Fruit fly (Drosophila melanogaster): ENCODE results near the gene CG5116.

CG5116 gene

DNA sequence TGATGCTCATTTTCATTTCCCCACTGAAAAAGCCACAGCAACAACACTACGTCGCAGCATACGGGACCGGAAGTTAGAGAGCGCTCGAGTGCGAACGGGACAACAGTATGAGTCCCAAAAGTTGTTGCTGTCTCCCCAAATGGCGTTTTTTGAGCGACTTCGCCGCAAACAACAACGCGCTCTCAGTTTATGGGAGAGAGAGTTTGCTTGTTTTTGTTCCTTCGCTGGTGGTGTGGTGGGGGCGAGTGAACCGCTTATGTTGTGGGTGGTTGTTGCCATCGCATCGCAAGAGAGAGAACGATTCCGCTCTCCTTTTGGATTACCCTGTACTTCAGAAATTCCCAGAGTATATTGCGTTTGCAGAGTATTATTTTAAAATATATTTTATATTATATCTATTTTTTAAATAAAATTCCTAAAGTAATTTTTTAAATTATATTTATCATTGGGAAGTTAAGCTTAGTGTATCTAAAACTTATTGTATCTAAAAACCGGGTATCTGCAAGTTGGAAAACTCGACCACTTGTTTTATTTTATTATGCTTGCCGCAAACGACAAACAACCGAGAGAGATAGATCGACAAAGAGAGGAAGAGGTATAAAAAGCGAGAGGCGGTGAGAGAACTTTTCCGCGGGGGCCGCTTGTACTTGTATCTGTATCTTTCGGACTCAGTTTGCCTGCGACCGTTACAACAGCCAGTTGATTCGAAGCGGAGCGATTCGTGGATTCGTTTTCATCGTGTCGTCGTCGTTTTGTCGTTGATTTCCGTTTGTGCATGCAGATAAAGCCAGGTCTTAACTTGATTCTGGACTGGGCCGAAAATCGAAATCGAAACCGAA lies 32.8 kb downstream of the CG5116 start, which contains the start of gene msi (continued):
- TF ChIP-seq row (GFP tag; IDR thresholded peaks at IDR 0.05) (peak; percentile 100), CG8388 (GFP tag; optimal IDR thresholded peaks at IDR 0.05) (peak; percentile 99), sd (tag; optimal IDR thresholded peaks at IDR 0.05) (peak; percentile 98), Oli (tag; optimal IDR thresholded peaks at IDR 0.05) (peak; percentile 100), H15 (GFP tag; IDR thresholded peaks at IDR 0.05) (peak; percentile 99), pum (GFP tag; optimal IDR thresholded peaks at IDR 0.05) (peak; percentile 80), esg (GFP tag; conservative IDR thresholded peaks at IDR 0.05) (peak; percentile 99), zen (tag; optimal IDR thresholded peaks at IDR 0.05) (peak; percentile 98), Dip3 (GFP tag; optimal IDR thresholded peaks at IDR 0.05) (peak; percentile 56), Fer3 (tag; optimal IDR thresholded peaks at IDR 0.05) (peak; percentile 99), dpn (GFP tag; optimal IDR thresholded peaks at IDR 0.05) (peak; percentile 71 to 98), kah (GFP tag; optimal IDR thresholded peaks at IDR 0.05) (peak; percentile 99), sim (GFP tag; IDR thresholded peaks at IDR 0.05) (peak; percentile 96), CG12155 (GFP tag; optimal IDR thresholded peaks at IDR 0.05) (peak; percentile 96), CG8359 (GFP tag; optimal IDR thresholded peaks at IDR 0.05; ENCODE audit: borderline replicate concordance) (peak; percentile 91), cato (GFP tag; optimal IDR thresholded peaks at IDR 0.05; ENCODE audit: borderline replicate concordance) (peak; percentile 93), CG3995 (GFP tag; optimal IDR thresholded peaks at IDR 0.05) (peak; percentile 8), cg (GFP tag; optimal IDR thresholded peaks at IDR 0.05) (peak; percentile 20), Rx (GFP tag; IDR thresholded peaks at IDR 0.05) (peak; percentile 95), CG17186 (GFP tag; optimal IDR thresholded peaks at IDR 0.05) (peak; percentile 54), CG18262 (tag; optimal IDR thresholded peaks at IDR 0.05) (peak; percentile 100), fd3F (GFP tag; optimal IDR thresholded peaks at IDR 0.05) (peak; percentile 99), slp2 (GFP tag; optimal IDR thresholded peaks at IDR 0.05) (peak; percentile 71), CG17328 (GFP tag; IDR thresholded peaks at IDR 0.05) (peak; percentile 98), bigmax (GFP tag; optimal IDR thresholded peaks at IDR 0.05) (no peak), CG14667 (GFP tag; IDR thresholded peaks at IDR 0.05) (peak; percentile 99), Hr78 (GFP tag; optimal IDR thresholded peaks at IDR 0.05) (peak in 1 of 2 experiments; percentile 98), Ssrp (tag; optimal IDR thresholded peaks at IDR 0.05) (peak; percentile 100), Opbp (GFP tag; IDR thresholded peaks at IDR 0.05; ENCODE audit: partially characterized antibody) (no peak; the same call in 1 of the 3 replicates), exex (tag; optimal IDR thresholded peaks at IDR 0.05) (peak; percentile 94), Mes4 (GFP tag; optimal IDR thresholded peaks at IDR 0.05) (peak; percentile 16), CG31388 (GFP tag; optimal IDR thresholded peaks at IDR 0.05) (peak; percentile 93), Dek (tag; optimal IDR thresholded peaks at IDR 0.05) (peak; percentile 99), CG14710 (tag; optimal IDR thresholded peaks at IDR 0.05) (peak; percentile 98), fu2 (GFP tag; optimal IDR thresholded peaks at IDR 0.05) (peak; percentile 50), stwl (tag; optimal IDR thresholded peaks at IDR 0.05) (peak; percentile 97), fd64A (GFP tag; optimal IDR thresholded peaks at IDR 0.05) (peak; percentile 88), CG7928 (GFP tag; optimal IDR thresholded peaks at IDR 0.05) (peak; percentile 78), CG5953 (GFP tag; IDR thresholded peaks at IDR 0.05) (peak; percentile 96), da (GFP tag; optimal IDR thresholded peaks at IDR 0.05) (no peak), nmo (GFP tag; optimal IDR thresholded peaks at IDR 0.05) (peak; percentile 100), CG11093 (GFP tag; IDR thresholded peaks at IDR 0.05) (peak; percentile 99), Sox102F (GFP tag; optimal IDR thresholded peaks at IDR 0.05) (peak; percentile 100), Fer1 (GFP tag; optimal IDR thresholded peaks at IDR 0.05) (peak; percentile 99), Ptx1 (GFP tag; IDR thresholded peaks at IDR 0.05) (peak; percentile 100), CG12744 (GFP tag; optimal IDR thresholded peaks at IDR 0.05) (peak; percentile 29), CG31365 (tag; optimal IDR thresholded peaks at IDR 0.05) (peak; percentile 62), CG15073 (GFP tag; optimal IDR thresholded peaks at IDR 0.05) (peak; percentile 76)

Data from whole organism, embryonic.